Worm (Caenorhabditis elegans): ENCODE results near the gene C07E3.8.

- TF ChIP-seq nhr-77 (tag; optimal IDR thresholded peaks at IDR 0.05) (no peak), zfp-3 (GFP tag; conservative IDR thresholded peaks at IDR 0.05) (no peak), unc-39 (tag; optimal IDR thresholded peaks at IDR 0.05) (no peak), tra-1 (GFP tag; IDR thresholded peaks at IDR 0.05) (no peak), nhr-237 (tag; optimal IDR thresholded peaks at IDR 0.05) (no peak), daf-12 (tag; optimal IDR thresholded peaks at IDR 0.05) (no peak), nhr-6 (tag; optimal IDR thresholded peaks at IDR 0.05) (no peak), nhr-11 (tag; optimal IDR thresholded peaks at IDR 0.05) (no peak), egl-27 (tag; optimal IDR thresholded peaks at IDR 0.05) (no peak)
Observed at ce11 chrII:10390854-10391253, 38.8 kb downstream of the C07E3.8 start, which contains the start of the genes T09F3.2 and T09F3.7.
